Worm (Caenorhabditis elegans) whole organism, late embryonic: ENCODE results near the gene msp-63.

Experiments used
- C38D4.7 ChIP-seq: fragments of 200-800 bp; sonication (Bioruptor generic); optimal IDR thresholded peaks from 2 replicates; lab custom pipeline; 2018; ENCODE audit warnings: mild to moderate bottlenecking, missing genetic modification characterization, moderate library complexity, missing compliant biosample characterization
- K02D7.2 ChIP-seq: sonication (generic microtip); optimal IDR thresholded peaks from 2 replicates; lab custom pipeline; 2017; ENCODE audit warnings: mild to moderate bottlenecking, missing genetic modification characterization, missing compliant biosample characterization
- Y22D7AL.16 ChIP-seq: sonication (generic microtip); optimal IDR thresholded peaks from 2 replicates; lab custom pipeline; 2016; ENCODE audit warnings: missing genetic modification characterization, missing compliant biosample characterization
- ahr-1 ChIP-seq: sonication (generic microtip); optimal IDR thresholded peaks from 2 replicates; lab custom pipeline; 2016; ENCODE audit warnings: missing genetic modification characterization, missing compliant biosample characterization
- ama-1 ChIP-seq: fragments of 150-350 bp; optimal IDR thresholded peaks from 2 replicates; lab custom pipeline; 2014
- ceh-19 ChIP-seq: fragments of 200-800 bp; sonication (Bioruptor generic); optimal IDR thresholded peaks from 2 replicates; lab custom pipeline; 2018; ENCODE audit warnings: mild to moderate bottlenecking, missing genetic modification characterization, missing compliant biosample characterization
- ceh-24 ChIP-seq: sonication (generic microtip); optimal IDR thresholded peaks from 2 replicates; lab custom pipeline; 2016; ENCODE audit warnings: mild to moderate bottlenecking, missing genetic modification characterization, missing compliant biosample characterization
- ceh-30 ChIP-seq: fragments of 150-350 bp; optimal IDR thresholded peaks from 2 replicates; lab custom pipeline; 2014; ENCODE audit warnings: missing biosample characterization, missing genetic modification characterization
- ceh-34 ChIP-seq: sonication (generic microtip); optimal IDR thresholded peaks from 2 replicates; lab custom pipeline; 2016; ENCODE audit warnings: mild to moderate bottlenecking, missing genetic modification characterization, missing compliant biosample characterization
- ceh-48 ChIP-seq: sonication (generic microtip); optimal IDR thresholded peaks from 2 replicates; lab custom pipeline; 2016; ENCODE audit warnings: missing genetic modification characterization, inconsistent platforms, missing compliant biosample characterization
- ceh-6 ChIP-seq: fragments of 200-800 bp; sonication (Bioruptor generic); optimal IDR thresholded peaks from 2 replicates; lab custom pipeline; 2018; ENCODE audit warnings: mild to moderate bottlenecking, missing genetic modification characterization, missing compliant biosample characterization
- elt-2 ChIP-seq: sonication (generic microtip); optimal IDR thresholded peaks from 2 replicates; lab custom pipeline; 2016; ENCODE audit warnings: missing genetic modification reagents, missing genetic modification characterization, missing compliant biosample characterization
- eyg-1 ChIP-seq: sonication (generic microtip); optimal IDR thresholded peaks from 2 replicates; lab custom pipeline; 2016; ENCODE audit warnings: missing genotype, missing genetic modification characterization, missing compliant biosample characterization
- fax-1 ChIP-seq: sonication (generic microtip); optimal IDR thresholded peaks from 2 replicates; lab custom pipeline; 2016; ENCODE audit warnings: missing genotype, missing genetic modification characterization, missing compliant biosample characterization
- fkh-10 ChIP-seq: fragments of 150-350 bp; optimal IDR thresholded peaks from 2 replicates; lab custom pipeline; 2014; ENCODE audit warnings: missing biosample characterization, missing genetic modification reagents, missing genetic modification characterization
- fkh-6 ChIP-seq: sonication (generic microtip); optimal IDR thresholded peaks from 2 replicates; lab custom pipeline; 2016; ENCODE audit warnings: missing genetic modification characterization, missing compliant biosample characterization
- hlh-30 ChIP-seq: sonication (generic microtip); optimal IDR thresholded peaks from 2 replicates; lab custom pipeline; 2017; ENCODE audit warnings: antibody characterized with exemption, missing genetic modification characterization, missing compliant biosample characterization; ENCODE audit not compliant: insufficient read depth
- lim-6 ChIP-seq: sonication (generic microtip); optimal IDR thresholded peaks from 2 replicates; lab custom pipeline; 2016; ENCODE audit warnings: missing genetic modification characterization, missing compliant biosample characterization
- lin-11 ChIP-seq: fragments of 200-800 bp; sonication (Bioruptor generic); optimal IDR thresholded peaks from 2 replicates; lab custom pipeline; 2018; ENCODE audit warnings: mild to moderate bottlenecking, missing genetic modification characterization, missing compliant biosample characterization
- madf-2 ChIP-seq: sonication (generic microtip); optimal IDR thresholded peaks from 2 replicates; lab custom pipeline; 2017; ENCODE audit warnings: missing genetic modification characterization, missing compliant biosample characterization
- mec-3 ChIP-seq: sonication (generic microtip); optimal IDR thresholded peaks from 2 replicates; lab custom pipeline; 2016; ENCODE audit warnings: borderline replicate concordance, missing genetic modification characterization, missing compliant biosample characterization
- nhr-11 ChIP-seq: fragments of 150-350 bp; optimal IDR thresholded peaks from 2 replicates; lab custom pipeline; 2014; ENCODE audit warnings: missing biosample characterization, missing genetic modification characterization
- nhr-232 ChIP-seq: sonication (generic microtip); optimal IDR thresholded peaks from 2 replicates; lab custom pipeline; 2016; ENCODE audit warnings: missing genetic modification characterization, missing compliant biosample characterization
- odd-2 ChIP-seq: sonication (generic microtip); optimal IDR thresholded peaks from 2 replicates; lab custom pipeline; 2017; ENCODE audit warnings: antibody characterized with exemption, mild to moderate bottlenecking, missing genetic modification characterization, missing compliant biosample characterization
- pag-3 ChIP-seq: sonication (generic microtip); optimal IDR thresholded peaks from 2 replicates; lab custom pipeline; 2016; ENCODE audit warnings: missing compliant biosample characterization, missing genetic modification characterization, borderline replicate concordance
- pat-9 ChIP-seq: fragments of 200-800 bp; sonication (Bioruptor generic); optimal IDR thresholded peaks from 2 replicates; lab custom pipeline; 2018; ENCODE audit warnings: mild to moderate bottlenecking, missing genetic modification characterization, moderate library complexity, missing compliant biosample characterization
- pax-1 ChIP-seq: fragments of 150-350 bp; optimal IDR thresholded peaks from 2 replicates; lab custom pipeline; 2014; ENCODE audit warnings: missing biosample characterization, missing genetic modification characterization
- pha-2 ChIP-seq: sonication (generic microtip); optimal IDR thresholded peaks from 2 replicates; lab custom pipeline; 2017; ENCODE audit warnings: mild to moderate bottlenecking, missing genetic modification characterization, missing compliant biosample characterization
- pros-1 ChIP-seq: fragments of 150-350 bp; optimal IDR thresholded peaks from 2 replicates; lab custom pipeline; 2014; ENCODE audit warnings: missing biosample characterization, missing genetic modification reagents, missing genetic modification characterization
- ref-2 ChIP-seq: sonication (generic microtip); optimal IDR thresholded peaks from 2 replicates; lab custom pipeline; 2016; ENCODE audit warnings: missing genetic modification characterization, missing compliant biosample characterization
- syd-9 ChIP-seq: sonication (generic microtip); optimal IDR thresholded peaks from 2 replicates; lab custom pipeline; 2016; ENCODE audit warnings: mild to moderate bottlenecking, missing genetic modification characterization, moderate library complexity, missing compliant biosample characterization
- ttx-3 ChIP-seq: sonication (generic microtip); optimal IDR thresholded peaks from 2 replicates; lab custom pipeline; 2016; ENCODE audit warnings: missing genetic modification reagents, missing genetic modification characterization, missing compliant biosample characterization
- unc-3 ChIP-seq, 2 experiments: fragments of 200-800 bp in 1 of 2; sonication (Bioruptor generic) in 1 of 2; sonication (generic microtip) in 1 of 2; conservative IDR thresholded peaks in 1 of 2; optimal IDR thresholded peaks in 1 of 2; 2 replicates each; pipeline versions ENCODE4 v1.3.6 to Lab custom; 2016 to 2022; ENCODE audit warnings: missing compliant biosample characterization in 2 of 2, missing genetic modification characterization in 2 of 2, missing genetic modification reagents in 1 of 2
- unc-42 ChIP-seq: sonication (generic microtip); optimal IDR thresholded peaks from 2 replicates; lab custom pipeline; 2016; ENCODE audit warnings: missing genotype, missing genetic modification characterization, missing compliant biosample characterization
- zip-5 ChIP-seq: sonication (generic microtip); optimal IDR thresholded peaks from 2 replicates; lab custom pipeline; 2016; ENCODE audit warnings: missing genetic modification characterization, missing compliant biosample characterization
- ztf-16 ChIP-seq: sonication (generic microtip); optimal IDR thresholded peaks from 2 replicates; lab custom pipeline; 2017; ENCODE audit warnings: missing genetic modification characterization, missing compliant biosample characterization

Gene msp-63

ce11 chrII:5801075-5801474 lies 3.8 kb upstream of the msp-63 start, which contains the start of the genes K05F1.9 and K05F1.1:
Gene K05F1.9, minus strand, starts transcription at chrII:5801175.
Gene K05F1.1, plus strand, starts transcription at chrII:5801382.
- no peak for TF ChIP-seq lim-6
- TF ChIP-seq pros-1: no peak
- no peak for TF ChIP-seq pag-3
- TF ChIP-seq unc-3 (GFP tag; conservative IDR thresholded peaks at IDR 0.05; lab: Robert Waterston, UW): no peak
- no peak for TF ChIP-seq unc-3 (tag; optimal IDR thresholded peaks at IDR 0.05; lab: Kevin White, UChicago)
- TF ChIP-seq fax-1 (tag; lab: Kevin White, UChicago): no peak

- TF ChIP-seq ceh-48 (tag; lab: Kevin White, UChicago) (no peak), zip-5 (tag; lab: Kevin White, UChicago) (no peak)
Observed at ce11 chrII:5799553-5799952, 2.3 kb upstream of the msp-63 start, which contains the start of gene K05F1.8. Gene K05F1.8, minus strand, starts transcription at chrII:5799653.

ce11 chrII:5794195-5794594 lies 3.1 kb downstream of the msp-63 start, which contains the start of gene acdh-8:
Gene acdh-8, plus strand, starts transcription at chrII:5794495.
- TF ChIP-seq unc-42 (no peak), ceh-19 (no peak), eyg-1 (no peak), fax-1 (tag; lab: Kevin White, UChicago) (no peak), mec-3 (tag; lab: Kevin White, UChicago) (no peak), lim-6 (no peak), ceh-24 (tag; lab: Kevin White, UChicago) (no peak), ahr-1 (no peak), pax-1 (tag; lab: Kevin White, UChicago) (no peak), hlh-30 (tag; lab: Kevin White, UChicago) (no peak), pha-2 (tag; lab: Kevin White, UChicago) (no peak), ceh-34 (tag; lab: Kevin White, UChicago) (no peak), Y22D7AL.16 (no peak), C38D4.7 (GFP tag; lab: Kevin White, UChicago) (no peak), ttx-3 (tag; lab: Kevin White, UChicago) (no peak), ref-2 (tag; lab: Kevin White, UChicago) (no peak), ceh-30 (tag; lab: Kevin White, UChicago) (no peak), nhr-232 (tag; lab: Kevin White, UChicago) (no peak), K02D7.2 (no peak)

- TF ChIP-seq eyg-1 (no peak), ceh-6 (GFP tag; lab: Kevin White, UChicago) (no peak), mec-3 (tag; lab: Kevin White, UChicago) (no peak), lin-11 (tag; lab: Kevin White, UChicago) (no peak), ztf-16 (tag; lab: Kevin White, UChicago) (no peak), pha-2 (tag; lab: Kevin White, UChicago) (no peak), ceh-19 (no peak), elt-2 (no peak), madf-2 (no peak), nhr-11 (no peak), fkh-10 (GFP tag; lab: Kevin White, UChicago) (no peak), pag-3 (no peak), fkh-6 (tag; lab: Kevin White, UChicago) (no peak), ceh-48 (tag; lab: Kevin White, UChicago) (no peak), ttx-3 (tag; lab: Kevin White, UChicago) (no peak), pat-9 (no peak), odd-2 (no peak), ama-1 (lab: Kevin White, UChicago) (no peak), unc-3 (GFP tag; conservative IDR thresholded peaks at IDR 0.05; lab: Robert Waterston, UW) (no peak), unc-3 (tag; optimal IDR thresholded peaks at IDR 0.05; lab: Kevin White, UChicago) (no peak), syd-9 (tag; lab: Kevin White, UChicago) (no peak)
Observed at ce11 chrII:5792490-5792889, 4.8 kb downstream of the msp-63 start, which contains the start of gene K05F1.14. Gene K05F1.14, minus strand, starts transcription at chrII:5792590.
